Fruit fly (Drosophila melanogaster) whole organism, prepupa: ENCODE data around the gene Bka.

ENCODE experiments used
- Blimp-1 ChIP-seq: fragments of 200-800 bp; sonication (Bioruptor generic); optimal IDR thresholded peaks from 3 replicates; lab custom pipeline; 2017; ENCODE audit warnings: missing biosample characterization, missing genetic modification characterization, mild to moderate bottlenecking, moderate library complexity, missing genetic modification reagents
- CG10669 ChIP-seq: fragments of 200-800 bp; sonication (Bioruptor generic); optimal IDR thresholded peaks from 3 replicates; lab custom pipeline; 2018; ENCODE audit warnings: missing biosample characterization, mild to moderate bottlenecking, missing genetic modification characterization, moderate library complexity
- CG11294 ChIP-seq: fragments of 200-800 bp; sonication (Bioruptor generic); IDR thresholded peaks from 2 replicates; pipeline ENCODE4 v1.3.6; 2022; ENCODE audit warnings: missing biosample characterization, missing genetic modification characterization
- CG15336 ChIP-seq: fragments of 200-800 bp; sonication (Bioruptor generic); IDR thresholded peaks from 2 replicates; pipeline ENCODE4 v1.3.6; 2022; ENCODE audit warnings: missing biosample characterization, missing genetic modification characterization
- CG1621 ChIP-seq: fragments of 200-800 bp; sonication (Bioruptor generic); optimal IDR thresholded peaks from 3 replicates; lab custom pipeline; 2018; ENCODE audit warnings: missing biosample characterization, mild to moderate bottlenecking, missing genetic modification characterization
- CG16779 ChIP-seq: fragments of 200-800 bp; sonication (Bioruptor generic); optimal IDR thresholded peaks from 3 replicates; lab custom pipeline; 2017; ENCODE audit warnings: missing biosample characterization, mild to moderate bottlenecking, missing genetic modification characterization
- CG31627 ChIP-seq: fragments of 200-800 bp; sonication (Bioruptor generic); optimal IDR thresholded peaks from 3 replicates; lab custom pipeline; 2016; ENCODE audit warnings: missing biosample characterization, missing genetic modification characterization
- CG32006 ChIP-seq: fragments of 200-800 bp; sonication (Bioruptor generic); optimal IDR thresholded peaks from 3 replicates; lab custom pipeline; 2017; ENCODE audit warnings: missing biosample characterization, mild to moderate bottlenecking, missing genetic modification characterization
- CG3919 ChIP-seq: fragments of 200-800 bp; sonication (Bioruptor generic); optimal IDR thresholded peaks from 3 replicates; lab custom pipeline; 2016; ENCODE audit warnings: missing biosample characterization, missing genetic modification characterization
- CG4318 ChIP-seq: fragments of 200-800 bp; sonication (Bioruptor generic); optimal IDR thresholded peaks from 3 replicates; lab custom pipeline; 2017; ENCODE audit warnings: missing biosample characterization, mild to moderate bottlenecking, missing genetic modification characterization
- CG6163 ChIP-seq: fragments of 200-800 bp; sonication (Bioruptor generic); IDR thresholded peaks from 3 replicates; pipeline ENCODE4 v1.3.6; 2022; ENCODE audit warnings: missing biosample characterization, missing genetic modification characterization
- CG6276 ChIP-seq: fragments of 200-800 bp; sonication (Bioruptor generic); optimal IDR thresholded peaks from 2 replicates; lab custom pipeline; 2017; ENCODE audit warnings: missing biosample characterization, mild to moderate bottlenecking, missing genetic modification characterization
- CG6792 ChIP-seq: fragments of 200-800 bp; sonication (Bioruptor generic); optimal IDR thresholded peaks from 3 replicates; lab custom pipeline; 2016; ENCODE audit warnings: missing biosample characterization, missing genetic modification characterization
- CG6808 ChIP-seq: fragments of 200-800 bp; sonication (Bioruptor generic); optimal IDR thresholded peaks from 3 replicates; lab custom pipeline; 2017; ENCODE audit warnings: missing biosample characterization, missing genetic modification characterization, mild to moderate bottlenecking, moderate library complexity, missing genetic modification reagents
- CG6854 ChIP-seq: fragments of 200-800 bp; sonication (Bioruptor generic); optimal IDR thresholded peaks from 2 replicates; lab custom pipeline; 2017; ENCODE audit warnings: missing biosample characterization, mild to moderate bottlenecking, missing genetic modification characterization
- CG8319 ChIP-seq: fragments of 200-800 bp; sonication (Bioruptor generic); optimal IDR thresholded peaks from 3 replicates; lab custom pipeline; 2016; ENCODE audit warnings: missing biosample characterization, missing genetic modification characterization
- CG8632 ChIP-seq: fragments of 200-800 bp; sonication (Bioruptor generic); optimal IDR thresholded peaks from 3 replicates; lab custom pipeline; 2016; ENCODE audit warnings: missing biosample characterization, missing genetic modification characterization
- CG9139 ChIP-seq: fragments of 200-800 bp; sonication (Bioruptor generic); optimal IDR thresholded peaks from 3 replicates; lab custom pipeline; 2017; ENCODE audit warnings: missing biosample characterization, mild to moderate bottlenecking, missing genetic modification characterization
- Eip75B ChIP-seq: fragments of 200-800 bp; sonication (Bioruptor generic); optimal IDR thresholded peaks from 3 replicates; lab custom pipeline; 2016; ENCODE audit warnings: missing biosample characterization, missing genetic modification characterization
- Eip78C ChIP-seq: fragments of 200-800 bp; sonication (Bioruptor generic); peaks from one replicate; lab custom pipeline; 2016; ENCODE audit warnings: missing biosample characterization, missing genetic modification characterization
- Eip93F ChIP-seq: fragments of 200-800 bp; sonication (Bioruptor generic); optimal IDR thresholded peaks from 2 replicates; lab custom pipeline; 2016; ENCODE audit warnings: missing biosample characterization, mild to moderate bottlenecking, missing genetic modification characterization
- Ets21C ChIP-seq: fragments of 200-800 bp; sonication (Bioruptor generic); optimal IDR thresholded peaks from 3 replicates; lab custom pipeline; 2016; ENCODE audit warnings: missing biosample characterization, missing genetic modification characterization
- Ets96B ChIP-seq: fragments of 200-800 bp; optimal IDR thresholded peaks from 2 replicates; lab custom pipeline; 2019; ENCODE audit warnings: missing biosample characterization, mild to moderate bottlenecking, missing genetic modification characterization, moderate library complexity
- Gug ChIP-seq: fragments of 200-800 bp; sonication (Bioruptor generic); IDR thresholded peaks from 2 replicates; pipeline ENCODE4 v1.3.6; 2022; ENCODE audit warnings: missing biosample characterization, missing genetic modification characterization
- Hr38 ChIP-seq: sonication (Bioruptor generic); optimal IDR thresholded peaks from 2 replicates; lab custom pipeline; 2016; ENCODE audit warnings: missing biosample characterization, missing genetic modification characterization
- Hr39 ChIP-seq: fragments of 200-800 bp; sonication (Bioruptor generic); optimal IDR thresholded peaks from 2 replicates; lab custom pipeline; 2016; ENCODE audit warnings: missing biosample characterization, missing genetic modification characterization
- Hr4 ChIP-seq: fragments of 200-800 bp; sonication (Bioruptor generic); optimal IDR thresholded peaks from 3 replicates; lab custom pipeline; 2016; ENCODE audit warnings: missing biosample characterization, missing genetic modification characterization
- Lpt ChIP-seq: fragments of 200-800 bp; sonication (Bioruptor generic); optimal IDR thresholded peaks from 3 replicates; lab custom pipeline; 2016; ENCODE audit warnings: missing biosample characterization, missing genetic modification characterization
- Met ChIP-seq: fragments of 200-800 bp; sonication (Bioruptor generic); optimal IDR thresholded peaks from 3 replicates; lab custom pipeline; 2016; ENCODE audit warnings: missing biosample characterization, missing genetic modification characterization
- Smox ChIP-seq: fragments of 200-800 bp; sonication (Bioruptor generic); optimal IDR thresholded peaks from 3 replicates; lab custom pipeline; 2016; ENCODE audit warnings: missing biosample characterization, missing genetic modification characterization
- Sox102F ChIP-seq: fragments of 200-800 bp; sonication (Bioruptor generic); optimal IDR thresholded peaks from 2 replicates; lab custom pipeline; 2016; ENCODE audit warnings: missing biosample characterization, mild to moderate bottlenecking, missing genetic modification characterization
- cyc ChIP-seq: fragments of 200-800 bp; sonication (Bioruptor generic); optimal IDR thresholded peaks from 3 replicates; lab custom pipeline; 2016; ENCODE audit warnings: missing biosample characterization, missing genetic modification characterization
- dac ChIP-seq: fragments of 200-800 bp; sonication (Bioruptor generic); optimal IDR thresholded peaks from 2 replicates; lab custom pipeline; 2017; ENCODE audit warnings: missing biosample characterization, mild to moderate bottlenecking, missing genetic modification characterization
- eg ChIP-seq: fragments of 200-800 bp; sonication (Bioruptor generic); IDR thresholded peaks from 3 replicates; pipeline ENCODE4 v1.3.6; 2022; ENCODE audit warnings: missing biosample characterization, missing genetic modification characterization
- esn ChIP-seq: fragments of 200-800 bp; sonication (Bioruptor generic); optimal IDR thresholded peaks from 2 replicates; lab custom pipeline; 2016; ENCODE audit warnings: missing biosample characterization, mild to moderate bottlenecking, missing genetic modification characterization, moderate library complexity
- fd59A ChIP-seq: fragments of 200-800 bp; sonication (Bioruptor generic); optimal IDR thresholded peaks from 2 replicates; lab custom pipeline; 2017; ENCODE audit warnings: missing biosample characterization, mild to moderate bottlenecking, missing genetic modification characterization, missing genetic modification reagents
- lz ChIP-seq: fragments of 200-800 bp; sonication (Bioruptor generic); optimal IDR thresholded peaks from 3 replicates; lab custom pipeline; 2016; ENCODE audit warnings: missing biosample characterization, missing genetic modification characterization
- net ChIP-seq: fragments of 200-800 bp; sonication (Bioruptor generic); optimal IDR thresholded peaks from 3 replicates; lab custom pipeline; 2016; ENCODE audit warnings: missing biosample characterization, missing genetic modification characterization
- salr ChIP-seq, 2 experiments: fragments of 200-800 bp; sonication (Bioruptor generic); optimal IDR thresholded peaks; 3 replicates each; lab custom pipeline; 2016 to 2018; ENCODE audit warnings: missing biosample characterization in 2 of 2, missing genetic modification characterization in 2 of 2, mild to moderate bottlenecking in 1 of 2
- spab ChIP-seq: fragments of 200-800 bp; sonication (Bioruptor generic); optimal IDR thresholded peaks from 2 replicates; lab custom pipeline; 2017; ENCODE audit warnings: missing biosample characterization, mild to moderate bottlenecking, missing genetic modification characterization, missing genetic modification reagents
- svp ChIP-seq: fragments of 200-800 bp; sonication (Bioruptor generic); peaks from one replicate; lab custom pipeline; 2016; ENCODE audit warnings: missing biosample characterization, missing genetic modification characterization
- topi ChIP-seq: fragments of 200-800 bp; sonication (Bioruptor generic); optimal IDR thresholded peaks from 3 replicates; lab custom pipeline; 2016; ENCODE audit warnings: missing biosample characterization, missing genetic modification characterization
- vri ChIP-seq: fragments of 200-800 bp; sonication (Bioruptor generic); optimal IDR thresholded peaks from 3 replicates; lab custom pipeline; 2016; ENCODE audit warnings: missing biosample characterization, mild to moderate bottlenecking, missing genetic modification characterization

Bka gene

DNA sequence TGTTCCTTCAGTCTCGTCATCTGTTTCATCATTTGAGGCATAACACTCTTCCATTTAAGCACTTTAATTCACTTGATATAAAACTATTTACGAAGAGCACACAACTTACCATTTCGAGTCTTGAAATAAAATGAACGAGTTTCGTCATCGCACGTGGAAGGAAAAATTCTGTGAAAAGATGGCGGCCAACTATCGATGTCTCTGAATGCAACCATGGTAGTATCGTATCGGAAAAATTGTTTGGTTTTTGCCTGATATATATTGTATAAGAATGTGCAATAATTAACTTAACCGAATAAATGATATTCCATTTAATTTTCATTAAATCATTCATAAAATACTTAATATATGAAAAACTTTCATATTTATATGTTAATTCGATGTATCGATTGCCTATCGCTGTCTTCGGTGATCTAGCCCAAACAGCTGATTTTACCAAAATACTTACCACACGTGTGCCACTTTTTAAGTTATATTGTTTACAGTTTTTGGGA lies at the start of gene Bka (continued):
- no peak for TF ChIP-seq Gug (GFP tag; lab: Robert Waterston, UW)
- TF ChIP-seq CG6808 (GFP tag; lab: Kevin White, UChicago) = peak; percentile 18
- TF ChIP-seq salr (GFP tag; optimal IDR thresholded peaks at IDR 0.05; lab: Kevin White, UChicago) = no peak
- no peak for TF ChIP-seq CG4318 (GFP tag; lab: Kevin White, UChicago)
- TF ChIP-seq Blimp-1 (GFP tag; lab: Kevin White, UChicago) = peak; percentile 15
- no peak for TF ChIP-seq dac (GFP tag; lab: Kevin White, UChicago)
- no peak for TF ChIP-seq CG9139 (GFP tag; lab: Kevin White, UChicago)
- TF ChIP-seq, all 60 proteins: peak for 23

DNA sequence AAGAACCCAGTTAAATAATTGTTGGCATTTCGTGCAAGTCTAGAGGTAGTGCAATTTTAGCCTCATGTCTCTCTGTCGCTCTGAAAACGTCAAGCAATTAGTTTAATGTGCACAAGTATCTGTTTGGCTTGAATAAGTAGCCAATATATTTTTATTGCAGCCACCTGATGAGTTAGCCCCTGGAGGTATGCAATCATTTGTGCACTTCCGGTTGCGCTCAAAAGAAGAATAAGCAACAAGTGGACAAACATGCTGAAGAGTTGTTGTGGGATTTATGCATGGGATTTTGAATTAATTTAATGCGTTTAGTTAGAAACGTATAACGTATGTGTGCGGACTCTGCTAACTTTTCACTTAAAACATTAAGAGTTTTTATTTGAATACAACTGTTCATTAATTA lies 44.3 kb upstream of the Bka start:
- TF ChIP-seq lz (no peak), esn (GFP tag; lab: Kevin White, UChicago) (no peak), Gug (GFP tag; lab: Robert Waterston, UW) (no peak), Lpt (GFP tag; lab: Kevin White, UChicago) (no peak), CG9139 (GFP tag; lab: Kevin White, UChicago) (no peak), CG10669 (GFP tag; lab: Kevin White, UChicago) (no peak), Met (GFP tag; lab: Kevin White, UChicago) (no peak), Hr4 (GFP tag; lab: Kevin White, UChicago) (no peak), vri (GFP tag; lab: Kevin White, UChicago) (no peak), net (GFP tag; lab: Kevin White, UChicago) (no peak), svp (no peak)

DNA sequence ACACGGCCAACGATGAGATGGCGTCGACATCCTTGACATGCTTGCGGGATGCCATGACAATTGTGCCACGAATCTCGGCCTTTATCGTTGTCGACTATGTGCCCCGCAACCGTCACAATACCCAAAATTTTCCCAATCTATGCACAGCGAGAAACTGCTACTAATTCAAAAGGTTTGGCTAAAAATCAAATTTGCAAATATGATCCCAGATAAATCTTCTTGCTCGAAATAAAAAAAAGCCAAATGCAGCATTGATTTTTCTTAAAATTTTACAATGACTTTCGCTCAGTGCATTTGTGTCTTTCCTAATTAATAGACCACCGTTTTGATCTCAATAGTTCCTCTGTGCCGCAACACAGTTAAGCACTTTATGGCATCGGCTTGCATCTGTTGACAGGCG lies 32.1 kb upstream of the Bka start:
- TF ChIP-seq Eip78C (GFP tag; lab: Kevin White, UChicago) (peak; percentile 8), Sox102F (GFP tag; lab: Kevin White, UChicago) (no peak)

DNA sequence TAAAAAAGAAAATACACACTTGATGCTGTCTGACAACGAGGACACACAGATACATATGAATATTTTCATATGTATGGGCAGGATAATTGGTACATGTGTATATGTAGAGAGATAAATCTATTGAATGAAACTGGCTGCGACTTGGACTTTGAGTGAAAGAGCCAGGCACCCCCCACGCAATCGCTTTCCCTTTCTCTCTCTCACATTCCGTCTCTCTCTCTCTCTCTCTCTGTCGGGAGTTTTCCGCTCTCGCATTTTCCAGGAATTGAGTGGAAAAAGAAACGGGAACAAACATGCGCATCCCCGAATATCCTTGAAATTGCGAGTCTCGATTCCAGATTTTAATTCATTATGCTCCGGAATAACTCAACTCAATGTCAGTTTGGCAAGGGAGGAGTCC lies 31.6 kb upstream of the Bka start:
- no peak for TF ChIP-seq dac (GFP tag; lab: Kevin White, UChicago)
- no peak for TF ChIP-seq eg (GFP tag; lab: Robert Waterston, UW)
- TF ChIP-seq CG8632 (GFP tag; lab: Kevin White, UChicago) = no peak
- TF ChIP-seq Hr39 (GFP tag; lab: Kevin White, UChicago) = no peak

DNA sequence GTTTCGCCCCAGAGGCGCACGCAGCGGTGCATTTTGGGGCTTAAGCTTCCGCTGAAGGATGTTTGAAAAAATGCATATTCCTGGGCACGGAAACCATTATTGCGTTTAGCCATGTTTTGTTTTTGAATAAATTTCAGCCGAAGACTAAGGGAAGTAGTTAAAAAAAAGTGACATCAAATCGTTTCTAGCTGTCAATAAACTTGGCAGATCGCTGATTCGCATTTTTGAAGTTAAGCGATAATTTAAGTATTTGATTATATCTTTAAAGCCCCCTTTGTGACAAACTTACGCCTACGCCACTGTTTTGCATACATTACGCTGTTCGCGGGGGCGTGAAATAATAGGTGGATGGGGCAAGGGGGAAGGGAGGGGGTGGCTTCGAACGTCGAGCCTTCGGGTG lies 30.8 kb upstream of the Bka start:
- TF ChIP-seq dac (GFP tag; lab: Kevin White, UChicago) = no peak
- no peak for TF ChIP-seq Hr38 (GFP tag; lab: Kevin White, UChicago)
- peak; percentile 22 for TF ChIP-seq topi
- peak; percentile 34 for TF ChIP-seq cyc (GFP tag; lab: Kevin White, UChicago)
- no peak for TF ChIP-seq Gug (GFP tag; lab: Robert Waterston, UW)
- TF ChIP-seq svp = peak; percentile 69
- TF ChIP-seq Eip93F = no peak
- TF ChIP-seq CG16779 (tag; lab: Kevin White, UChicago) = no peak
- TF ChIP-seq lz = peak; percentile 9
- TF ChIP-seq CG6276 (GFP tag; lab: Kevin White, UChicago) = no peak
- no peak for TF ChIP-seq CG15336 (GFP tag; lab: Robert Waterston, UW)
- TF ChIP-seq spab (GFP tag; lab: Kevin White, UChicago) = peak; percentile 26
- no peak for TF ChIP-seq Ets21C (GFP tag; lab: Kevin White, UChicago)
- peak; percentile 9 for TF ChIP-seq net (GFP tag; lab: Kevin White, UChicago)
- peak; percentile 47 for TF ChIP-seq CG32006 (GFP tag; lab: Kevin White, UChicago)
- TF ChIP-seq Hr39 (GFP tag; lab: Kevin White, UChicago) = peak; percentile 26
- no peak for TF ChIP-seq CG6163 (GFP tag; lab: Robert Waterston, UW)
- peak; percentile 22 for TF ChIP-seq fd59A (GFP tag; lab: Kevin White, UChicago)
- TF ChIP-seq Smox (GFP tag; lab: Kevin White, UChicago) = peak; percentile 29
- TF ChIP-seq CG6792 (GFP tag; lab: Kevin White, UChicago) = peak; percentile 28
- no peak for TF ChIP-seq CG1621 (tag; lab: Kevin White, UChicago)
- TF ChIP-seq CG11294 (GFP tag; lab: Robert Waterston, UW) = no peak
- TF ChIP-seq Blimp-1 (GFP tag; lab: Kevin White, UChicago) = no peak
- TF ChIP-seq Hr4 (GFP tag; lab: Kevin White, UChicago) = peak; percentile 32
- TF ChIP-seq CG6854 (GFP tag; lab: Kevin White, UChicago) = no peak
- TF ChIP-seq Ets96B (tag; lab: Kevin White, UChicago) = peak; percentile 43
- no peak for TF ChIP-seq esn (GFP tag; lab: Kevin White, UChicago)
- peak; percentile 39 for TF ChIP-seq CG3919 (GFP tag; lab: Kevin White, UChicago)
- no peak for TF ChIP-seq CG8319 (GFP tag; lab: Kevin White, UChicago)
- TF ChIP-seq CG31627 (GFP tag; lab: Kevin White, UChicago) = peak; percentile 18
- TF ChIP-seq Eip75B (GFP tag; lab: Kevin White, UChicago) = peak; percentile 15
